Worm (Caenorhabditis elegans) whole organism, L3 larva: ENCODE data around the gene ZK596.3.

Experiments
- ama-1 ChIP-seq: fragments of 150-350 bp; optimal IDR thresholded peaks from 2 replicates; lab custom pipeline; 2018
- fos-1 ChIP-seq: fragments of 150-350 bp; optimal IDR thresholded peaks from 2 replicates; lab custom pipeline; 2014; ENCODE audit warnings: missing biosample characterization, missing genetic modification characterization
- nhr-28 ChIP-seq: fragments of 150-350 bp; optimal IDR thresholded peaks from 2 replicates; lab custom pipeline; 2014; ENCODE audit warnings: missing biosample characterization, missing genetic modification characterization
- zag-1 ChIP-seq: fragments of 150-350 bp; optimal IDR thresholded peaks from 2 replicates; lab custom pipeline; 2014; ENCODE audit warnings: missing biosample characterization, missing genetic modification characterization

DNA sequence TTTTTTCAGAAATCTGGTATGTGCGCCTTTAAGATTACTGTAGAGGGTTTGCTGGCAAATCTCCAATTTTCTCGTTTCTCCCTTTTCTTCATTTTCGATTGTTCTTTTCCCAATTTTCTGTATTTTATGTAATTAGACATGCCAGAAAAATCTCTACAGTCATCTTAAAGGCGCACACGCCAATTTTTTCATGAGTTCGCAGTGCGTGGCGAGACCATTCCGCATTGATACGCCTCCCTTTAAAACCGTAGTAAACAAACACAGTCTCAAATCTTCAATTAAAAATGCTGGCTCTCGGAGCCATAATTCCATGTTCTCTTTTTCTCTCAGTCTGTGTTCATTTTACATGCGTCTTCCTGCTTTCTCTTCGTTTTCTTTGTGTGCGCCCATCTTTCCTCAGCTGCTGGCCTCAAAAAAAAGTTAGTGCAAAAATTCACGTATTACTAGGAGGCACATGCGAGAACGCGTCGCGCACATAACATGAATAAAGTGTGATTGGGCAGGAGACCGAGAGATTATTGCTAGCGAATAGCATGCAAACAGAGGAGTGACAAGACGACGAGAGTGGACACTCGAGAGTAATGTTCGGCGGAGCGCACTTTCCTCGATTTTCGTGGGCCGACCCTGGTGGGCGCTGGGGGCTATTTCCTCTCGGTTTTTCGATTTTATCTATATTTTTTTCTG is 14.8 kb upstream of the ZK596.3 start:
- TF ChIP-seq ama-1: peak; percentile 60
- TF ChIP-seq zag-1 (tag; lab: Kevin White, UChicago): no peak
- TF ChIP-seq fos-1 (tag; lab: Kevin White, UChicago): no peak
- TF ChIP-seq nhr-28 (tag; lab: Kevin White, UChicago): no peak
